Fruit fly (Drosophila melanogaster) S2 (cell line): ENCODE data around the gene Ranbp21.

Source experiments
- CG8478 ChIP-seq: fragments of >200 bp; optimal IDR thresholded peaks from 2 replicates; lab custom pipeline; 2018
- CTCF ChIP-seq, 2 experiments: fragments of >200 bp; optimal IDR thresholded peaks; 2 replicates each; lab custom pipeline; 2018

DNA sequence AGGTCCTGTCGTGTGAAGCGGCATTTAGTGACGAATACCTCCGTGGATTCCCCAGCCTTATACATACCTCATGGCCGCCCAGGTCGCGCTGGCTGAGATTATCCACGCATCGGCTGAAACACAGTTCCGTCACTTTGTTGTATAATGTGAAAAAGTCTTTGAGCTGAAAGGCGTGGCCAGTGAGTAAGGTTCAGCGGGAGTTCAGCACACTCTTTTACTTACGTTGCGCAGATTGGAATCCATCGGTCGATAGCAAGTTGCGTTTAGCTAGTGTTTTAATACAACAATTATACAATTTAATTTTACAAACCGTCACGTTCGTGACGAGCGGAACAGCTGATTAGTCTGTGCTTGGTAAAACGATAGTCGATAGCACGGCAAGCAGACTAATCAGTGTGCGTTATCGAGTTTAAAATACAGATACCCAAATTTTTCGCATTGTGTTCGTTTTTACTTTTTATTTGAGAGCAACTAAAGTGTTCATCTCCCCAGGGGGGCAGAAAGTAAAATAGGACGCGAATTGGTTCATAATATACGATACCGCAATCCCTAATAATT is 33.8 kb downstream of the Ranbp21 start, which contains the start of the genes Pstk and Tim9b:
- TF ChIP-seq CG8478 (no peak), CTCF (optimal IDR thresholded peaks at IDR 0.05; lab: Kevin White, UChicago) (no peak)
